Fruit fly (Drosophila melanogaster) whole organism, embryonic: Measurements from ENCODE around the gene CG10584.

Experiments used
- ATbp ChIP-seq: fragments of 200-800 bp; sonication (Bioruptor generic); optimal IDR thresholded peaks from 2 replicates; lab custom pipeline; 2017; ENCODE audit warnings: missing biosample characterization, mild to moderate bottlenecking, missing genetic modification characterization, missing genetic modification reagents
- Atf3 ChIP-seq: fragments of 200-800 bp; sonication (Bioruptor generic); optimal IDR thresholded peaks from 3 replicates; lab custom pipeline; 2016; ENCODE audit warnings: missing biosample characterization, missing genetic modification characterization
- BEAF-32 ChIP-seq: fragments of 200-800 bp; sonication (Bioruptor generic); optimal IDR thresholded peaks from 3 replicates; lab custom pipeline; 2017; ENCODE audit warnings: missing biosample characterization, missing genetic modification characterization, mild to moderate bottlenecking, moderate library complexity, missing genetic modification reagents
- CG10543 ChIP-seq: fragments of 200-800 bp; sonication (Bioruptor generic); optimal IDR thresholded peaks from 3 replicates; lab custom pipeline; 2017; ENCODE audit warnings: missing biosample characterization, mild to moderate bottlenecking, missing genetic modification characterization, moderate library complexity
- CG12219 ChIP-seq: fragments of 200-800 bp; sonication (Bioruptor generic); optimal IDR thresholded peaks from 3 replicates; lab custom pipeline; 2018; ENCODE audit warnings: missing biosample characterization, mild to moderate bottlenecking, missing genetic modification characterization
- CG12299 ChIP-seq: fragments of 200-800 bp; sonication (Bioruptor generic); optimal IDR thresholded peaks from 2 replicates; lab custom pipeline; 2018; ENCODE audit warnings: missing biosample characterization, mild to moderate bottlenecking, missing genetic modification characterization
- CG14014 ChIP-seq: fragments of 200-800 bp; sonication (Bioruptor generic); IDR thresholded peaks from 2 replicates; pipeline ENCODE4 v1.3.6; 2022; ENCODE audit warnings: missing biosample characterization, missing genetic modification characterization
- CG15479 ChIP-seq: fragments of 200-800 bp; sonication (Bioruptor generic); optimal IDR thresholded peaks from 3 replicates; lab custom pipeline; 2019; ENCODE audit warnings: missing biosample characterization, mild to moderate bottlenecking, missing genetic modification characterization, moderate library complexity
- CG15601 ChIP-seq: fragments of 200-800 bp; sonication (Bioruptor generic); optimal IDR thresholded peaks from 3 replicates; lab custom pipeline; 2019; ENCODE audit warnings: missing biosample characterization, mild to moderate bottlenecking, missing genetic modification characterization, moderate library complexity
- CG16815 ChIP-seq: fragments of 200-800 bp; sonication (Bioruptor generic); optimal IDR thresholded peaks from 3 replicates; lab custom pipeline; 2017; ENCODE audit warnings: missing biosample characterization, mild to moderate bottlenecking, missing genetic modification characterization
- CG2875 ChIP-seq: fragments of 200-800 bp; sonication (Bioruptor generic); optimal IDR thresholded peaks from 2 replicates; lab custom pipeline; 2017; ENCODE audit warnings: missing biosample characterization, mild to moderate bottlenecking, missing genetic modification characterization, missing genetic modification reagents
- CG30020 ChIP-seq: fragments of 200-800 bp; optimal IDR thresholded peaks from 2 replicates; lab custom pipeline; 2019; ENCODE audit warnings: missing biosample characterization, mild to moderate bottlenecking, missing genetic modification characterization, moderate library complexity
- CG30431 ChIP-seq: fragments of 200-800 bp; sonication (Bioruptor generic); optimal IDR thresholded peaks from 2 replicates; lab custom pipeline; 2017; ENCODE audit warnings: missing biosample characterization, missing genetic modification characterization
- CG31441 ChIP-seq: fragments of 200-800 bp; sonication (Bioruptor generic); IDR thresholded peaks from 2 replicates; pipeline ENCODE4 v1.3.6; 2022; ENCODE audit warnings: missing biosample characterization, missing genetic modification characterization
- CG34422 ChIP-seq: fragments of 200-800 bp; sonication (Bioruptor generic); IDR thresholded peaks from 3 replicates; pipeline ENCODE4 v1.3.6; 2022; ENCODE audit warnings: missing biosample characterization, missing genetic modification characterization
- CG6689 ChIP-seq: fragments of 200-800 bp; sonication (Bioruptor generic); IDR thresholded peaks from 2 replicates; pipeline ENCODE4 v1.3.6; 2022; ENCODE audit warnings: missing biosample characterization, missing genetic modification characterization
- CG7271 ChIP-seq: fragments of 200-800 bp; sonication (Bioruptor generic); optimal IDR thresholded peaks from 2 replicates; lab custom pipeline; 2018; ENCODE audit warnings: missing biosample characterization, mild to moderate bottlenecking, missing genetic modification characterization, moderate library complexity
- CG7839 ChIP-seq: fragments of 200-800 bp; sonication (Bioruptor generic); optimal IDR thresholded peaks from 3 replicates; lab custom pipeline; 2018; ENCODE audit warnings: missing biosample characterization, mild to moderate bottlenecking, missing genetic modification characterization, moderate library complexity
- CG7963 ChIP-seq: fragments of 200-800 bp; sonication (Bioruptor generic); IDR thresholded peaks from 3 replicates; pipeline ENCODE4 v1.3.6; 2022; ENCODE audit warnings: missing biosample characterization, missing genetic modification characterization; ENCODE audit not compliant: partially characterized antibody
- CG8290 ChIP-seq, 3 experiments: fragments of 200-800 bp; sonication (Bioruptor generic); optimal IDR thresholded peaks; 2 replicates each; lab custom pipeline; 2016 to 2019; ENCODE audit warnings: missing biosample characterization in 3 of 3, missing genetic modification characterization in 3 of 3, mild to moderate bottlenecking in 2 of 3, moderate library complexity in 1 of 3
- CG8388 ChIP-seq: fragments of 200-800 bp; sonication (Bioruptor generic); optimal IDR thresholded peaks from 2 replicates; lab custom pipeline; 2019; ENCODE audit warnings: missing biosample characterization, mild to moderate bottlenecking, missing genetic modification characterization, moderate library complexity
- CG8924 ChIP-seq: fragments of 200-800 bp; optimal IDR thresholded peaks from 3 replicates; lab custom pipeline; 2019; ENCODE audit warnings: missing biosample characterization, mild to moderate bottlenecking, missing genetic modification characterization, moderate library complexity
- CG9609 ChIP-seq: fragments of 200-800 bp; sonication (Bioruptor generic); optimal IDR thresholded peaks from 3 replicates; lab custom pipeline; 2016; ENCODE audit warnings: missing biosample characterization, missing genetic modification characterization
- Chrac-16 ChIP-seq: fragments of 200-800 bp; sonication (Bioruptor generic); optimal IDR thresholded peaks from 3 replicates; lab custom pipeline; 2016; ENCODE audit warnings: missing biosample characterization, missing genetic modification characterization
- CkIIα-i1 ChIP-seq: fragments of 200-800 bp; sonication (Bioruptor generic); IDR thresholded peaks from 2 replicates; pipeline ENCODE4 v1.3.6; 2022; ENCODE audit warnings: missing biosample characterization, missing genetic modification characterization
- HLH54F ChIP-seq: fragments of 200-800 bp; sonication (Bioruptor generic); optimal IDR thresholded peaks from 3 replicates; lab custom pipeline; 2016; ENCODE audit warnings: missing biosample characterization, missing genetic modification characterization
- Hr39 ChIP-seq: fragments of >200 bp; optimal IDR thresholded peaks from 2 replicates; lab custom pipeline; 2017
- Oli ChIP-seq: fragments of 200-800 bp; sonication (Bioruptor generic); optimal IDR thresholded peaks from 2 replicates; lab custom pipeline; 2018; ENCODE audit warnings: missing biosample characterization, mild to moderate bottlenecking, missing genetic modification characterization, moderate library complexity
- Optix ChIP-seq: fragments of 200-800 bp; sonication (Bioruptor generic); IDR thresholded peaks from 3 replicates; pipeline ENCODE4 v1.3.6; 2022; ENCODE audit warnings: missing biosample characterization, missing genetic modification characterization
- Ptx1 ChIP-seq: fragments of 200-800 bp; sonication (Bioruptor generic); IDR thresholded peaks from 2 replicates; pipeline ENCODE4 v1.3.6; 2022; ENCODE audit warnings: missing biosample characterization, missing genetic modification characterization
- Six4 ChIP-seq: fragments of 200-800 bp; sonication (Bioruptor generic); optimal IDR thresholded peaks from 2 replicates; lab custom pipeline; 2016; ENCODE audit warnings: missing biosample characterization, missing genetic modification characterization
- Sox100B ChIP-seq: fragments of 200-800 bp; sonication (Bioruptor generic); optimal IDR thresholded peaks from 3 replicates; lab custom pipeline; 2018; ENCODE audit warnings: missing biosample characterization, mild to moderate bottlenecking, missing genetic modification characterization
- Usf ChIP-seq: fragments of 200-800 bp; sonication (Bioruptor generic); optimal IDR thresholded peaks from 2 replicates; lab custom pipeline; 2017; ENCODE audit warnings: missing genotype, missing biosample characterization, missing genetic modification characterization
- esg ChIP-seq: fragments of 200-800 bp; sonication (Bioruptor generic); conservative IDR thresholded peaks from 2 replicates; pipeline ENCODE4 v1.3.6; 2022; ENCODE audit warnings: missing biosample characterization, missing genetic modification characterization
- ewg ChIP-seq: fragments of 200-800 bp; sonication (Bioruptor generic); optimal IDR thresholded peaks from 3 replicates; lab custom pipeline; 2017; ENCODE audit warnings: mild to moderate bottlenecking, missing biosample characterization, missing genetic modification reagents, missing genetic modification characterization
- exex ChIP-seq: fragments of 200-800 bp; sonication (Bioruptor generic); optimal IDR thresholded peaks from 4 replicates; lab custom pipeline; 2018; ENCODE audit warnings: missing biosample characterization, mild to moderate bottlenecking, missing genetic modification characterization, moderate library complexity
- fd3F ChIP-seq: fragments of 200-800 bp; sonication (Bioruptor generic); optimal IDR thresholded peaks from 2 replicates; lab custom pipeline; 2018; ENCODE audit warnings: missing biosample characterization, mild to moderate bottlenecking, missing genetic modification characterization, moderate library complexity
- fd96Cb ChIP-seq: fragments of 200-800 bp; sonication (Bioruptor generic); optimal IDR thresholded peaks from 2 replicates; lab custom pipeline; 2018; ENCODE audit warnings: missing biosample characterization, mild to moderate bottlenecking, missing genetic modification characterization, moderate library complexity
- ftz-f1 ChIP-seq: fragments of 200-800 bp; sonication (Bioruptor generic); optimal IDR thresholded peaks from 2 replicates; lab custom pipeline; 2016; ENCODE audit warnings: missing biosample characterization, missing genetic modification characterization
- hkb ChIP-seq, 2 experiments: fragments of 200-800 bp in 1 of 2; fragments of >200 bp in 1 of 2; sonication (Bioruptor generic) in 1 of 2; IDR thresholded peaks in 1 of 2; optimal IDR thresholded peaks in 1 of 2; 2 replicates each; pipeline versions ENCODE4 v1.3.6 to Lab custom; 2017 to 2022; ENCODE audit warnings: missing biosample characterization in 1 of 2, missing genetic modification characterization in 1 of 2
- kah ChIP-seq: fragments of 200-800 bp; sonication (Bioruptor generic); optimal IDR thresholded peaks from 2 replicates; lab custom pipeline; 2018; ENCODE audit warnings: missing biosample characterization, mild to moderate bottlenecking, missing genetic modification characterization
- lola ChIP-seq, 3 experiments: fragments of >200 bp in 2 of 3; fragments of 200-800 bp in 1 of 3; sonication (Bioruptor generic) in 1 of 3; optimal IDR thresholded peaks; 2 replicates each; lab custom pipeline; 2017 to 2019; ENCODE audit warnings: missing biosample characterization in 3 of 3, missing genetic modification characterization in 3 of 3, mild to moderate bottlenecking in 1 of 3, moderate library complexity in 1 of 3
- pho ChIP-seq: fragments of 200-800 bp; sonication (Bioruptor generic); optimal IDR thresholded peaks from 2 replicates; lab custom pipeline; 2016; ENCODE audit warnings: missing biosample characterization, missing genetic modification characterization
- pnt ChIP-seq: fragments of 200-800 bp; sonication (Bioruptor generic); optimal IDR thresholded peaks from 3 replicates; lab custom pipeline; 2016; ENCODE audit warnings: missing biosample characterization, missing genetic modification characterization
- sna ChIP-seq: fragments of 200-800 bp; sonication (Bioruptor generic); IDR thresholded peaks from 2 replicates; pipeline ENCODE4 v1.3.6; 2022; ENCODE audit warnings: missing biosample characterization, missing genetic modification characterization; ENCODE audit not compliant: partially characterized antibody
- tin ChIP-seq: fragments of 200-800 bp; sonication (Bioruptor generic); optimal IDR thresholded peaks from 3 replicates; lab custom pipeline; 2016; ENCODE audit warnings: missing biosample characterization, missing genetic modification characterization
- vfl ChIP-seq: fragments of 200-800 bp; sonication (Bioruptor generic); optimal IDR thresholded peaks from 2 replicates; lab custom pipeline; 2016; ENCODE audit warnings: missing biosample characterization, missing genetic modification characterization
- zf30C ChIP-seq: fragments of 200-800 bp; sonication (Bioruptor generic); optimal IDR thresholded peaks from 3 replicates; lab custom pipeline; 2018; ENCODE audit warnings: missing biosample characterization, mild to moderate bottlenecking, missing genetic modification characterization

CG10584 gene

DNA sequence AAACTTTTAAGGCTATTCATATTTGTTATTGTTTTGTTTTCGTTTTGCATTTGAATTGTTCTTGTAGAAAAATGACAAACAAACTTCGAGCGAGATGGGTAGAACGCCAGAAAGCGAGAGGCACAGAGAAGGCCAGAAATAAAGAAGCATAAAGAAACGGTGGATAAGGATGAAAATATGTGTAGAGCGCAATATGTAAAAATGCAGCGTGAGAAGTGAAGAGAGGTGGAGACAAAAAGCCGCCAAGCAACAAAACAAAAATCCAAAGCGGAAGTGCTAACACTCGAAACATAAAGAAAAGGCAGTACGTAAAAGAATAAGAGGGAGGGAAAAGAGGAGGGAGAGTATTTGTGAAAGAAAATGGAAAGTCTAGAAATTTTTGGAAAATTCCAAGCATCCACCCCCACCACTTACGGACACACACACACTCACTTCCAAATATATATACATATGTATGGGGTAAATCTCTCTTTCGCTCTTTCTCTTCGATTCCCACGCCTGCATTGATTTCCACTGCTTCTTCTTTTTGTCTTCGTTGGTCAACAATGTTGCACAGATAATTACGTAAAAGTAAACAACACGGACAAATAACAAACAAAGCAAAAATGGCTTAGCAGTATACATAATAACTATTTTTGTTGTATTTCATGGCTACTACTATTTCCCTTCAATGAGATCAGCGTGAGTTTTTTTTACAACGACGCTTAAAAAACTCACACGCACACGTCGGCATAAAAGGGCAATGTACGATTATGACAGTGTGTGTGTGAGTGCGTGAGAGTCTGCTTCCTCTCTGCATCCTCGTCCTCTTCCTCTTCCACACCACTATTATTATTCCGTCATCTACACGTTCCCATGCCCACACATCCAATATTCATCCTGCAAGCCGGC, 23.6 kb downstream of the CG10584 start:
- no peak for TF ChIP-seq CG6689 (GFP tag; lab: Robert Waterston, UW)
- no peak for TF ChIP-seq fd3F
- no peak for TF ChIP-seq CG14014
- TF ChIP-seq Hr39 (lab: Kevin White, UChicago), result no peak
- TF ChIP-seq ATbp (GFP tag; lab: Kevin White, UChicago), result peak; percentile 67
- no peak for TF ChIP-seq Atf3 (GFP tag; lab: Kevin White, UChicago)
- no peak for TF ChIP-seq Chrac-16 (GFP tag; lab: Kevin White, UChicago)
- TF ChIP-seq HLH54F (GFP tag; lab: Kevin White, UChicago), result no peak
- no peak for TF ChIP-seq pho (GFP tag; lab: Kevin White, UChicago)
- TF ChIP-seq CkIIα-i1 (GFP tag; lab: Robert Waterston, UW), result no peak
- no peak for TF ChIP-seq fd96Cb (tag; lab: Kevin White, UChicago)
- TF ChIP-seq CG7839, result no peak
- no peak for TF ChIP-seq hkb (optimal IDR thresholded peaks at IDR 0.05; lab: Kevin White, UChicago)
- TF ChIP-seq hkb (GFP tag; IDR thresholded peaks at IDR 0.05; lab: Robert Waterston, UW), result peak; percentile 25; the same call in 1 of the 2 replicates
- no peak for TF ChIP-seq ftz-f1 (GFP tag; lab: Kevin White, UChicago)
- TF ChIP-seq pnt (GFP tag; lab: Kevin White, UChicago), result peak; percentile 32
- no peak for TF ChIP-seq exex (tag; lab: Kevin White, UChicago)
- no peak for TF ChIP-seq CG7963 (GFP tag; lab: Robert Waterston, UW)
- no peak for TF ChIP-seq esg (GFP tag; lab: Robert Waterston, UW)
- no peak for TF ChIP-seq CG10543 (GFP tag; lab: Kevin White, UChicago)
- no peak for TF ChIP-seq CG12219
- TF ChIP-seq ewg (GFP tag; lab: Kevin White, UChicago), result no peak
- no peak for TF ChIP-seq CG31441 (GFP tag; lab: Robert Waterston, UW)
- no peak for TF ChIP-seq vfl
- TF ChIP-seq Ptx1 (GFP tag; lab: Robert Waterston, UW), result no peak
- TF ChIP-seq CG15601 (tag; lab: Kevin White, UChicago), result peak; percentile 57
- no peak for TF ChIP-seq BEAF-32 (GFP tag; lab: Kevin White, UChicago)
- no peak for TF ChIP-seq CG12299 (tag; lab: Kevin White, UChicago)
- no peak for TF ChIP-seq CG8290 (GFP tag; optimal IDR thresholded peaks at IDR 0.05; lab: Kevin White, UChicago)
- peak in 1 of 2 experiments; percentile 43 for TF ChIP-seq CG8290 (tag; optimal IDR thresholded peaks at IDR 0.05; lab: Kevin White, UChicago)
- TF ChIP-seq CG34422 (GFP tag; lab: Robert Waterston, UW), result no peak
- no peak for TF ChIP-seq Sox100B (GFP tag; lab: Kevin White, UChicago)
- no peak for TF ChIP-seq CG30431 (GFP tag; lab: Kevin White, UChicago)
- no peak for TF ChIP-seq CG7271 (tag; lab: Kevin White, UChicago)
- peak; percentile 86 for TF ChIP-seq CG15479 (GFP tag; lab: Kevin White, UChicago)
- TF ChIP-seq CG30020 (tag; lab: Kevin White, UChicago), result no peak
- TF ChIP-seq lola (GFP tag; optimal IDR thresholded peaks at IDR 0.05; lab: Kevin White, UChicago), result peak in 1 of 3 experiments; percentile 40
- TF ChIP-seq CG8388, result peak; percentile 31
- no peak for TF ChIP-seq CG16815 (GFP tag; lab: Kevin White, UChicago)
- TF ChIP-seq sna, result no peak
- no peak for TF ChIP-seq Usf (GFP tag; lab: Kevin White, UChicago)
- TF ChIP-seq kah (GFP tag; lab: Kevin White, UChicago), result no peak
- no peak for TF ChIP-seq CG9609 (GFP tag; lab: Kevin White, UChicago)
- TF ChIP-seq Six4 (GFP tag; lab: Kevin White, UChicago), result no peak
- peak; percentile 78 for TF ChIP-seq CG2875 (GFP tag; lab: Kevin White, UChicago)
- no peak for TF ChIP-seq Optix
- peak; percentile 17 for TF ChIP-seq CG8924 (tag; lab: Kevin White, UChicago)
- TF ChIP-seq tin (GFP tag; lab: Kevin White, UChicago), result no peak
- TF ChIP-seq zf30C (GFP tag; lab: Kevin White, UChicago), result no peak
- no peak for TF ChIP-seq Oli
